Fruit fly (Drosophila melanogaster): ENCODE measurements around the gene AdipoR.

AdipoR gene

dm6 chr3R:22524344-22525072, 23.1 kb downstream of the AdipoR start (continued):
- TF ChIP-seq CG30403 (GFP tag; optimal IDR thresholded peaks at IDR 0.05) = peak; percentile 21
- peak; percentile 35 to 77 for TF ChIP-seq Pdp1 (GFP tag; optimal IDR thresholded peaks at IDR 0.05)
- TF ChIP-seq hkb (optimal IDR thresholded peaks at IDR 0.05) = no peak
- TF ChIP-seq hkb (GFP tag; IDR thresholded peaks at IDR 0.05) = peak; percentile 81
- TF ChIP-seq Camta (GFP tag; optimal IDR thresholded peaks at IDR 0.05) = peak; percentile 54
- TF ChIP-seq sens (GFP tag) = peak; percentile 92
- TF ChIP-seq salm (tag; optimal IDR thresholded peaks at IDR 0.05) = peak; percentile 64
- no peak for TF ChIP-seq NK7.1 (GFP tag; optimal IDR thresholded peaks at IDR 0.05)
- TF ChIP-seq CG4854 (GFP tag; optimal IDR thresholded peaks at IDR 0.05) = peak; percentile 55
- TF ChIP-seq CG2116 (GFP tag; optimal IDR thresholded peaks at IDR 0.05) = peak; percentile 39
- TF ChIP-seq Meics (GFP tag; optimal IDR thresholded peaks at IDR 0.05) = peak; percentile 5
- TF ChIP-seq schlank (tag; optimal IDR thresholded peaks at IDR 0.05) = peak; percentile 21
- TF ChIP-seq H15 (GFP tag; IDR thresholded peaks at IDR 0.05) = 0 out of 3 replicates have a peak, but pooled peaks have one; percentile 37
- 0 out of 2 replicates have a peak, but pooled peaks have one; percentile 21 for TF ChIP-seq CG10321 (GFP tag; IDR thresholded peaks at IDR 0.05)
- peak; percentile 3 for TF ChIP-seq CG1602 (GFP tag; optimal IDR thresholded peaks at IDR 0.05)
- TF ChIP-seq fd3F (GFP tag; optimal IDR thresholded peaks at IDR 0.05) = peak; percentile 43
- TF ChIP-seq tio (GFP tag; optimal IDR thresholded peaks at IDR 0.05) = peak; percentile 38
- TF ChIP-seq CG15696 (tag; optimal IDR thresholded peaks at IDR 0.05) = peak; percentile 20
- no peak for TF ChIP-seq ac (GFP tag; optimal IDR thresholded peaks at IDR 0.05)
- peak; percentile 32 for TF ChIP-seq pfk (GFP tag; optimal IDR thresholded peaks at IDR 0.05)
- TF ChIP-seq CG10654 (GFP tag; optimal IDR thresholded peaks at IDR 0.05) = peak; percentile 35
- peak; percentile 4 for TF ChIP-seq CG3163 (GFP tag; optimal IDR thresholded peaks at IDR 0.05)
- TF ChIP-seq sqz (GFP tag; optimal IDR thresholded peaks at IDR 0.05) = peak; percentile 86
- peak; percentile 42 for TF ChIP-seq CG18262 (tag; optimal IDR thresholded peaks at IDR 0.05)
- peak; percentile 52 for TF ChIP-seq CG33557 (GFP tag; optimal IDR thresholded peaks at IDR 0.05)
- TF ChIP-seq Fer2 (tag; optimal IDR thresholded peaks at IDR 0.05) = peak; percentile 36
- peak; percentile 62 for TF ChIP-seq kah (GFP tag; optimal IDR thresholded peaks at IDR 0.05)
- no peak for TF ChIP-seq CG7372 (GFP tag; IDR thresholded peaks at IDR 0.05)
- no peak for TF ChIP-seq tll (GFP tag; optimal IDR thresholded peaks at IDR 0.05)
- peak; percentile 20 for TF ChIP-seq CG10979 (tag; optimal IDR thresholded peaks at IDR 0.05)
- TF ChIP-seq fd96Cb (tag; optimal IDR thresholded peaks at IDR 0.05) = no peak
- peak; percentile 59; the same call in 1 of the 3 replicates for TF ChIP-seq CG3726 (GFP tag; IDR thresholded peaks at IDR 0.05)
- no peak for TF ChIP-seq amos (GFP tag; IDR thresholded peaks at IDR 0.05; ENCODE audit: partially characterized antibody)
- TF ChIP-seq CG8290 (GFP tag; optimal IDR thresholded peaks at IDR 0.05) = peak; percentile 69
- peak; percentile 34 to 84 for TF ChIP-seq CG8290 (tag; optimal IDR thresholded peaks at IDR 0.05)
- TF ChIP-seq pros (GFP tag; optimal IDR thresholded peaks at IDR 0.05) = no peak
- no peak for TF ChIP-seq Deaf1 (tag; optimal IDR thresholded peaks at IDR 0.05)
- peak; percentile 38 for TF ChIP-seq abd-A (tag; optimal IDR thresholded peaks at IDR 0.05)
- TF ChIP-seq mam (GFP tag; optimal IDR thresholded peaks at IDR 0.05) = no peak
- peak; percentile 87 for TF ChIP-seq CG12071 (GFP tag; optimal IDR thresholded peaks at IDR 0.05)
- no peak for TF ChIP-seq prd (optimal IDR thresholded peaks at IDR 0.05)
- TF ChIP-seq prd (GFP tag; IDR thresholded peaks at IDR 0.05) = no peak
- TF ChIP-seq btn (GFP tag; optimal IDR thresholded peaks at IDR 0.05) = peak; percentile 42
- TF ChIP-seq CG13424 (tag; optimal IDR thresholded peaks at IDR 0.05) = peak; percentile 54
- TF ChIP-seq CG7745 (tag; optimal IDR thresholded peaks at IDR 0.05) = peak; percentile 21
- peak; percentile 84 for TF ChIP-seq CG17359 (tag; optimal IDR thresholded peaks at IDR 0.05)
- TF ChIP-seq lola (GFP tag; optimal IDR thresholded peaks at IDR 0.05) = peak in 1 of 3 experiments; percentile 8
- 0 out of 2 replicates have a peak, but pooled peaks have one; percentile 25 for TF ChIP-seq sim (GFP tag; IDR thresholded peaks at IDR 0.05)
- TF ChIP-seq Side (GFP tag; optimal IDR thresholded peaks at IDR 0.05) = peak; percentile 54
